Worm (Caenorhabditis elegans) whole organism, mixed stage, embryonic: ENCODE data around the gene daf-38.

Source experiments
- M03D4.4 ChIP-seq: sonication (generic microtip); optimal IDR thresholded peaks from 2 replicates; lab custom pipeline; 2017; ENCODE audit warnings: mild to moderate bottlenecking, missing genetic modification characterization, missing compliant biosample characterization
- bed-3 ChIP-seq: fragments of 200-800 bp; sonication (Bioruptor generic); optimal IDR thresholded peaks from 3 replicates; lab custom pipeline; 2018; ENCODE audit warnings: mild to moderate bottlenecking, missing genetic modification characterization, moderate library complexity, missing compliant biosample characterization
- ceh-39 ChIP-seq: fragments of 150-350 bp; optimal IDR thresholded peaks from 2 replicates; lab custom pipeline; 2014; ENCODE audit warnings: missing biosample characterization, missing genetic modification characterization
- ceh-43 ChIP-seq: fragments of 200-800 bp; sonication (Bioruptor generic); optimal IDR thresholded peaks from 2 replicates; lab custom pipeline; 2018; ENCODE audit warnings: mild to moderate bottlenecking, missing genetic modification characterization, moderate library complexity, missing compliant biosample characterization
- ceh-83 ChIP-seq: fragments of 200-800 bp; sonication (Bioruptor generic); optimal IDR thresholded peaks from 2 replicates; lab custom pipeline; 2018; ENCODE audit warnings: mild to moderate bottlenecking, missing genetic modification characterization, missing compliant biosample characterization
- ces-1 ChIP-seq: fragments of 150-350 bp; optimal IDR thresholded peaks from 2 replicates; lab custom pipeline; 2014; ENCODE audit warnings: missing biosample characterization, missing genetic modification reagents, missing genetic modification characterization
- cnd-1 ChIP-seq: fragments of 200-800 bp; sonication (Bioruptor generic); optimal IDR thresholded peaks from 2 replicates; lab custom pipeline; 2018; ENCODE audit warnings: mild to moderate bottlenecking, missing genetic modification characterization, missing compliant biosample characterization
- drap-1 ChIP-seq: fragments of 200-800 bp; sonication (Bioruptor generic); optimal IDR thresholded peaks from 3 replicates; lab custom pipeline; 2018; ENCODE audit warnings: mild to moderate bottlenecking, missing genetic modification characterization, missing compliant biosample characterization
- elt-3 ChIP-seq: fragments of 150-350 bp; optimal IDR thresholded peaks from 2 replicates; lab custom pipeline; 2014; ENCODE audit warnings: missing biosample characterization, missing genetic modification characterization
- flh-1 ChIP-seq: fragments of 200-800 bp; sonication (Bioruptor generic); optimal IDR thresholded peaks from 2 replicates; lab custom pipeline; 2018; ENCODE audit warnings: mild to moderate bottlenecking, missing genetic modification characterization, moderate library complexity, missing compliant biosample characterization
- ham-2 ChIP-seq: fragments of 200-800 bp; sonication (Bioruptor generic); optimal IDR thresholded peaks from 2 replicates; lab custom pipeline; 2018; ENCODE audit warnings: mild to moderate bottlenecking, missing genetic modification characterization, missing compliant biosample characterization
- hlh-1 ChIP-seq: fragments of 150-350 bp; optimal IDR thresholded peaks from 2 replicates; lab custom pipeline; 2014; ENCODE audit warnings: missing biosample characterization, missing genetic modification reagents, missing genetic modification characterization
- lin-13 ChIP-seq: fragments of 150-350 bp; optimal IDR thresholded peaks from 2 replicates; lab custom pipeline; 2014; ENCODE audit warnings: missing biosample characterization, missing genetic modification characterization
- lin-32 ChIP-seq: fragments of 200-800 bp; sonication (Bioruptor generic); optimal IDR thresholded peaks from 2 replicates; lab custom pipeline; 2018; ENCODE audit warnings: mild to moderate bottlenecking, missing genetic modification characterization, missing compliant biosample characterization
- lsy-2 ChIP-seq: fragments of 150-350 bp; optimal IDR thresholded peaks from 2 replicates; lab custom pipeline; 2014; ENCODE audit warnings: missing biosample characterization, missing genetic modification characterization
- mab-5 ChIP-seq: fragments of 150-350 bp; optimal IDR thresholded peaks from 2 replicates; lab custom pipeline; 2014; ENCODE audit warnings: missing biosample characterization, missing genetic modification characterization
- mep-1 ChIP-seq: fragments of 150-350 bp; optimal IDR thresholded peaks from 2 replicates; lab custom pipeline; 2017; ENCODE audit warnings: missing biosample characterization, missing genetic modification reagents, missing genetic modification characterization, inconsistent platforms
- nhr-12 ChIP-seq: fragments of 150-350 bp; optimal IDR thresholded peaks from 2 replicates; lab custom pipeline; 2014; ENCODE audit warnings: missing biosample characterization, missing genetic modification characterization
- nhr-2 ChIP-seq: fragments of 150-350 bp; optimal IDR thresholded peaks from 2 replicates; lab custom pipeline; 2014; ENCODE audit warnings: missing biosample characterization, missing genetic modification characterization
- nhr-237 ChIP-seq: fragments of 150-350 bp; optimal IDR thresholded peaks from 2 replicates; lab custom pipeline; 2014; ENCODE audit warnings: missing biosample characterization, missing genetic modification characterization
- nhr-28 ChIP-seq: fragments of 150-350 bp; optimal IDR thresholded peaks from 2 replicates; lab custom pipeline; 2014; ENCODE audit warnings: missing biosample characterization, missing genetic modification characterization
- nhr-76 ChIP-seq: sonication (generic microtip); optimal IDR thresholded peaks from 2 replicates; lab custom pipeline; 2017; ENCODE audit warnings: missing biosample characterization, missing genetic modification characterization
- pha-4 ChIP-seq: fragments of 150-350 bp; optimal IDR thresholded peaks from 2 replicates; lab custom pipeline; 2018; ENCODE audit warnings: missing biosample characterization, missing genetic modification reagents, missing genetic modification characterization
- sem-2 ChIP-seq: fragments of 200-800 bp; sonication (Bioruptor generic); optimal IDR thresholded peaks from 2 replicates; lab custom pipeline; 2018; ENCODE audit warnings: mild to moderate bottlenecking, missing genetic modification characterization, missing compliant biosample characterization
- snpc-4 ChIP-seq: fragments of 150-350 bp; optimal IDR thresholded peaks from 2 replicates; lab custom pipeline; 2014; ENCODE audit warnings: missing biosample characterization, missing genetic modification characterization
- tbx-8 ChIP-seq: fragments of 200-800 bp; sonication (Bioruptor generic); optimal IDR thresholded peaks from 2 replicates; lab custom pipeline; 2018; ENCODE audit warnings: mild to moderate bottlenecking, missing genetic modification characterization, moderate library complexity, missing compliant biosample characterization
- unc-120 ChIP-seq: sonication (generic microtip); optimal IDR thresholded peaks from 2 replicates; lab custom pipeline; 2017; ENCODE audit warnings: missing genetic modification characterization, missing compliant biosample characterization; ENCODE audit not compliant: poor library complexity, severe bottlenecking
- unc-39 ChIP-seq: fragments of 150-350 bp; optimal IDR thresholded peaks from 2 replicates; lab custom pipeline; 2014; ENCODE audit warnings: missing biosample characterization, missing genetic modification characterization
- unc-62 ChIP-seq: fragments of 150-350 bp; optimal IDR thresholded peaks from 2 replicates; lab custom pipeline; 2014; ENCODE audit warnings: missing biosample characterization, missing genetic modification reagents, missing genetic modification characterization
- zip-8 ChIP-seq: fragments of 150-350 bp; optimal IDR thresholded peaks from 2 replicates; lab custom pipeline; 2014; ENCODE audit warnings: missing biosample characterization, missing genetic modification characterization
- ztf-11 ChIP-seq: fragments of 150-350 bp; optimal IDR thresholded peaks from 2 replicates; lab custom pipeline; 2014; ENCODE audit warnings: missing biosample characterization, missing genetic modification characterization

daf-38 gene

ce11 chrIV:15846553-15846952 is 26.7 kb downstream of the daf-38 start, which contains the start of gene Y105C5A.1270:
Gene Y105C5A.1270 (minus strand): TSS chrIV:15846653.
- TF ChIP-seq unc-39 (tag; lab: Kevin White, UChicago) (no peak), mab-5 (tag; lab: Kevin White, UChicago) (no peak), flh-1 (GFP tag; lab: Kevin White, UChicago) (no peak), nhr-28 (no peak), nhr-76 (tag; lab: Kevin White, UChicago) (no peak), bed-3 (GFP tag; lab: Kevin White, UChicago) (no peak), ztf-11 (tag; lab: Kevin White, UChicago) (no peak), snpc-4 (tag; lab: Kevin White, UChicago) (no peak), cnd-1 (tag; lab: Kevin White, UChicago) (no peak), hlh-1 (tag; lab: Kevin White, UChicago) (no peak), sem-2 (GFP tag; lab: Kevin White, UChicago) (no peak), lin-32 (GFP tag; lab: Kevin White, UChicago) (no peak), nhr-237 (tag; lab: Kevin White, UChicago) (no peak), lsy-2 (no peak), elt-3 (tag; lab: Kevin White, UChicago) (no peak)

ce11 chrIV:15847096-15847495 is 27.2 kb downstream of the daf-38 start, which contains the start of gene Y105C5A.1269:
Gene Y105C5A.1269 (plus strand): TSS chrIV:15847396.
- no peak for TF ChIP-seq sem-2 (GFP tag; lab: Kevin White, UChicago)
- TF ChIP-seq M03D4.4 (tag; lab: Kevin White, UChicago) = no peak
- TF ChIP-seq ces-1 (GFP tag; lab: Kevin White, UChicago) = no peak
- no peak for TF ChIP-seq nhr-12 (tag; lab: Kevin White, UChicago)
- no peak for TF ChIP-seq nhr-237 (tag; lab: Kevin White, UChicago)
- no peak for TF ChIP-seq bed-3 (GFP tag; lab: Kevin White, UChicago)
- TF ChIP-seq hlh-1 (tag; lab: Kevin White, UChicago) = no peak
- no peak for TF ChIP-seq mep-1
- no peak for TF ChIP-seq ceh-43
- TF ChIP-seq unc-120 (tag; lab: Kevin White, UChicago) = no peak
- TF ChIP-seq ztf-11 (tag; lab: Kevin White, UChicago) = no peak
- TF ChIP-seq nhr-28 = no peak
- no peak for TF ChIP-seq mab-5 (tag; lab: Kevin White, UChicago)
- TF ChIP-seq ceh-83 (GFP tag; lab: Kevin White, UChicago) = no peak
- TF ChIP-seq cnd-1 (tag; lab: Kevin White, UChicago) = no peak

DNA sequence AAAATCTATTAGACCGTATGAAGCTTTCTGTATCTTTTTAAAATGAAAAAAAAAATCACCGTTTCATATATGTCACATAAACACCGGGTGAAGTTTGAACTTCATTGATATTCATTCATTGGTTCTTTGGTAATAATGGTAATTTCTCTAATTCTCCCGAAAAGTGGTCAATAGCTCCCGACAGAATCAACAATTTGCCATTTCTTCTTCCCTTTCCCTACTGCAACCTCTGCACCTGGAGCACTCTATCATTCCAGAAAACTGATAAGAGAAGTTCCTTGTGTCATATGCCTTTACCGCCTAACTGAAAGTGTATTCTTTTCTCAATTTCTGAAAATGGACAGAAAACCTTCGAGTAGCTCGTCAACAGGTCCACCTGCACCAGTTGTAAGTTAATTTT is 29.8 kb downstream of the daf-38 start, which contains the start of gene Y105C5A.24:
Gene Y105C5A.24 (plus strand): TSS at position 220 of the 400 bp plus-strand sequence.
- TF ChIP-seq elt-3 (tag; lab: Kevin White, UChicago) = no peak
- TF ChIP-seq ztf-11 (tag; lab: Kevin White, UChicago) = no peak
- TF ChIP-seq bed-3 (GFP tag; lab: Kevin White, UChicago) = no peak
- no peak for TF ChIP-seq unc-62 (GFP tag; lab: Kevin White, UChicago)
- TF ChIP-seq nhr-76 (tag; lab: Kevin White, UChicago) = no peak
- no peak for TF ChIP-seq ceh-39 (tag; lab: Kevin White, UChicago)
- TF ChIP-seq mep-1 = no peak
- no peak for TF ChIP-seq cnd-1 (tag; lab: Kevin White, UChicago)
- TF ChIP-seq lin-13 (tag; lab: Kevin White, UChicago) = no peak
- TF ChIP-seq zip-8 (tag; lab: Kevin White, UChicago) = no peak
- no peak for TF ChIP-seq flh-1 (GFP tag; lab: Kevin White, UChicago)
- TF ChIP-seq unc-120 (tag; lab: Kevin White, UChicago) = no peak
- TF ChIP-seq sem-2 (GFP tag; lab: Kevin White, UChicago) = no peak
- no peak for TF ChIP-seq ceh-83 (GFP tag; lab: Kevin White, UChicago)
- no peak for TF ChIP-seq nhr-2 (tag; lab: Kevin White, UChicago)
- TF ChIP-seq lin-32 (GFP tag; lab: Kevin White, UChicago) = no peak

- TF ChIP-seq drap-1 (GFP tag; lab: Kevin White, UChicago) (no peak), pha-4 (tag; lab: Kevin White, UChicago) (no peak), mab-5 (tag; lab: Kevin White, UChicago) (no peak), ham-2 (GFP tag; lab: Kevin White, UChicago) (no peak), tbx-8 (GFP tag; lab: Kevin White, UChicago) (no peak), nhr-12 (tag; lab: Kevin White, UChicago) (no peak)
Observed at ce11 chrIV:15850647-15851046, 30.8 kb downstream of the daf-38 start.
